Worm (Caenorhabditis elegans) whole organism, late embryonic: ENCODE measurements around the gene mcm-7.
A peak's percentile ranks its signal among the peaks of the same experiment; 100 is the strongest.

Source experiments
- C38D4.7 ChIP-seq: fragments of 200-800 bp; sonication (Bioruptor generic); optimal IDR thresholded peaks from 2 replicates; lab custom pipeline; 2018; ENCODE audit warnings: mild to moderate bottlenecking, missing genetic modification characterization, moderate library complexity, missing compliant biosample characterization
- F13H6.1 ChIP-seq: sonication (generic microtip); optimal IDR thresholded peaks from 2 replicates; lab custom pipeline; 2016; ENCODE audit warnings: missing genetic modification characterization, missing compliant biosample characterization
- K02D7.2 ChIP-seq: sonication (generic microtip); optimal IDR thresholded peaks from 2 replicates; lab custom pipeline; 2017; ENCODE audit warnings: mild to moderate bottlenecking, missing genetic modification characterization, missing compliant biosample characterization
- K09A11.1 ChIP-seq: sonication (generic microtip); optimal IDR thresholded peaks from 2 replicates; lab custom pipeline; 2017; ENCODE audit warnings: antibody characterized with exemption, mild to moderate bottlenecking, missing genetic modification characterization, missing compliant biosample characterization; ENCODE audit not compliant: insufficient read depth
- ahr-1 ChIP-seq: sonication (generic microtip); optimal IDR thresholded peaks from 2 replicates; lab custom pipeline; 2016; ENCODE audit warnings: missing genetic modification characterization, missing compliant biosample characterization
- ama-1 ChIP-seq: fragments of 150-350 bp; optimal IDR thresholded peaks from 2 replicates; lab custom pipeline; 2014
- ceh-18 ChIP-seq: sonication (generic microtip); optimal IDR thresholded peaks from 2 replicates; lab custom pipeline; 2016; ENCODE audit warnings: missing genetic modification characterization, missing compliant biosample characterization
- ceh-22 ChIP-seq: sonication (generic microtip); optimal IDR thresholded peaks from 2 replicates; lab custom pipeline; 2017; ENCODE audit warnings: missing biosample characterization, missing genetic modification characterization
- ceh-24 ChIP-seq: sonication (generic microtip); optimal IDR thresholded peaks from 2 replicates; lab custom pipeline; 2016; ENCODE audit warnings: mild to moderate bottlenecking, missing genetic modification characterization, missing compliant biosample characterization
- ceh-30 ChIP-seq: fragments of 150-350 bp; optimal IDR thresholded peaks from 2 replicates; lab custom pipeline; 2014; ENCODE audit warnings: missing biosample characterization, missing genetic modification characterization
- ceh-31 ChIP-seq: sonication (generic microtip); optimal IDR thresholded peaks from 2 replicates; lab custom pipeline; 2016; ENCODE audit warnings: missing genetic modification characterization, missing compliant biosample characterization
- ceh-34 ChIP-seq: sonication (generic microtip); optimal IDR thresholded peaks from 2 replicates; lab custom pipeline; 2016; ENCODE audit warnings: mild to moderate bottlenecking, missing genetic modification characterization, missing compliant biosample characterization
- ceh-45 ChIP-seq: fragments of 200-800 bp; sonication (Bioruptor generic); IDR thresholded peaks from 2 replicates; pipeline ENCODE4 v1.3.6; 2022; ENCODE audit warnings: missing genetic modification reagents, missing genetic modification characterization, missing compliant biosample characterization
- ceh-48 ChIP-seq: sonication (generic microtip); optimal IDR thresholded peaks from 2 replicates; lab custom pipeline; 2016; ENCODE audit warnings: missing genetic modification characterization, inconsistent platforms, missing compliant biosample characterization
- ceh-6 ChIP-seq: fragments of 200-800 bp; sonication (Bioruptor generic); optimal IDR thresholded peaks from 2 replicates; lab custom pipeline; 2018; ENCODE audit warnings: mild to moderate bottlenecking, missing genetic modification characterization, missing compliant biosample characterization
- ceh-9 ChIP-seq: sonication (generic microtip); optimal IDR thresholded peaks from 2 replicates; lab custom pipeline; 2016; ENCODE audit warnings: mild to moderate bottlenecking, missing genetic modification characterization, inconsistent platforms, missing compliant biosample characterization
- dmd-4 ChIP-seq: sonication (generic microtip); optimal IDR thresholded peaks from 2 replicates; lab custom pipeline; 2016; ENCODE audit warnings: borderline replicate concordance, missing genetic modification characterization, missing compliant biosample characterization
- dve-1 ChIP-seq: sonication (generic microtip); optimal IDR thresholded peaks from 2 replicates; lab custom pipeline; 2017; ENCODE audit warnings: antibody characterized with exemption, mild to moderate bottlenecking, missing genetic modification characterization, missing compliant biosample characterization
- elt-2 ChIP-seq: sonication (generic microtip); optimal IDR thresholded peaks from 2 replicates; lab custom pipeline; 2016; ENCODE audit warnings: missing genetic modification reagents, missing genetic modification characterization, missing compliant biosample characterization
- elt-4 ChIP-seq: sonication (generic microtip); optimal IDR thresholded peaks from 2 replicates; lab custom pipeline; 2016; ENCODE audit warnings: missing genetic modification characterization, missing compliant biosample characterization
- fax-1 ChIP-seq: sonication (generic microtip); optimal IDR thresholded peaks from 2 replicates; lab custom pipeline; 2016; ENCODE audit warnings: missing genotype, missing genetic modification characterization, missing compliant biosample characterization
- fkh-10 ChIP-seq: fragments of 150-350 bp; optimal IDR thresholded peaks from 2 replicates; lab custom pipeline; 2014; ENCODE audit warnings: missing biosample characterization, missing genetic modification reagents, missing genetic modification characterization
- fkh-6 ChIP-seq: sonication (generic microtip); optimal IDR thresholded peaks from 2 replicates; lab custom pipeline; 2016; ENCODE audit warnings: missing genetic modification characterization, missing compliant biosample characterization
- hlh-15 ChIP-seq: sonication (generic microtip); optimal IDR thresholded peaks from 2 replicates; lab custom pipeline; 2016; ENCODE audit warnings: missing genetic modification characterization, missing compliant biosample characterization
- hlh-8 ChIP-seq: sonication (generic microtip); optimal IDR thresholded peaks from 2 replicates; lab custom pipeline; 2016; ENCODE audit warnings: missing genotype, missing genetic modification characterization, missing compliant biosample characterization
- lim-6 ChIP-seq: sonication (generic microtip); optimal IDR thresholded peaks from 2 replicates; lab custom pipeline; 2016; ENCODE audit warnings: missing genetic modification characterization, missing compliant biosample characterization
- lin-11 ChIP-seq: fragments of 200-800 bp; sonication (Bioruptor generic); optimal IDR thresholded peaks from 2 replicates; lab custom pipeline; 2018; ENCODE audit warnings: mild to moderate bottlenecking, missing genetic modification characterization, missing compliant biosample characterization
- mec-3 ChIP-seq: sonication (generic microtip); optimal IDR thresholded peaks from 2 replicates; lab custom pipeline; 2016; ENCODE audit warnings: borderline replicate concordance, missing genetic modification characterization, missing compliant biosample characterization
- nfya-1 ChIP-seq: sonication (generic microtip); optimal IDR thresholded peaks from 2 replicates; lab custom pipeline; 2017; ENCODE audit warnings: missing genetic modification characterization, mild to moderate bottlenecking, missing compliant biosample characterization, antibody characterized with exemption, moderate library complexity
- nhr-11 ChIP-seq: fragments of 150-350 bp; optimal IDR thresholded peaks from 2 replicates; lab custom pipeline; 2014; ENCODE audit warnings: missing biosample characterization, missing genetic modification characterization
- nhr-232 ChIP-seq: sonication (generic microtip); optimal IDR thresholded peaks from 2 replicates; lab custom pipeline; 2016; ENCODE audit warnings: missing genetic modification characterization, missing compliant biosample characterization
- npax-4 ChIP-seq: sonication (generic microtip); optimal IDR thresholded peaks from 2 replicates; lab custom pipeline; 2016; ENCODE audit warnings: missing genetic modification characterization, missing compliant biosample characterization
- odd-2 ChIP-seq: sonication (generic microtip); optimal IDR thresholded peaks from 2 replicates; lab custom pipeline; 2017; ENCODE audit warnings: antibody characterized with exemption, mild to moderate bottlenecking, missing genetic modification characterization, missing compliant biosample characterization
- pag-3 ChIP-seq: sonication (generic microtip); optimal IDR thresholded peaks from 2 replicates; lab custom pipeline; 2016; ENCODE audit warnings: missing compliant biosample characterization, missing genetic modification characterization, borderline replicate concordance
- pat-9 ChIP-seq: fragments of 200-800 bp; sonication (Bioruptor generic); optimal IDR thresholded peaks from 2 replicates; lab custom pipeline; 2018; ENCODE audit warnings: mild to moderate bottlenecking, missing genetic modification characterization, moderate library complexity, missing compliant biosample characterization
- pax-1 ChIP-seq: fragments of 150-350 bp; optimal IDR thresholded peaks from 2 replicates; lab custom pipeline; 2014; ENCODE audit warnings: missing biosample characterization, missing genetic modification characterization
- pha-2 ChIP-seq: sonication (generic microtip); optimal IDR thresholded peaks from 2 replicates; lab custom pipeline; 2017; ENCODE audit warnings: mild to moderate bottlenecking, missing genetic modification characterization, missing compliant biosample characterization
- pqm-1 ChIP-seq: sonication (generic microtip); optimal IDR thresholded peaks from 2 replicates; lab custom pipeline; 2016; ENCODE audit warnings: missing genetic modification characterization, missing compliant biosample characterization
- sdc-2 ChIP-seq: sonication (generic microtip); optimal IDR thresholded peaks from 2 replicates; lab custom pipeline; 2016; ENCODE audit warnings: missing genotype, missing genetic modification characterization, missing compliant biosample characterization
- sox-4 ChIP-seq: sonication (generic microtip); optimal IDR thresholded peaks from 2 replicates; lab custom pipeline; 2017; ENCODE audit warnings: mild to moderate bottlenecking, missing genetic modification characterization, inconsistent platforms, missing compliant biosample characterization
- syd-9 ChIP-seq: sonication (generic microtip); optimal IDR thresholded peaks from 2 replicates; lab custom pipeline; 2016; ENCODE audit warnings: mild to moderate bottlenecking, missing genetic modification characterization, moderate library complexity, missing compliant biosample characterization
- tbx-2 ChIP-seq: sonication (generic microtip); optimal IDR thresholded peaks from 2 replicates; lab custom pipeline; 2016; ENCODE audit warnings: missing genetic modification characterization, missing compliant biosample characterization
- tbx-7 ChIP-seq: sonication (generic microtip); optimal IDR thresholded peaks from 2 replicates; lab custom pipeline; 2016; ENCODE audit warnings: missing genotype, missing genetic modification characterization, missing compliant biosample characterization
- unc-42 ChIP-seq: sonication (generic microtip); optimal IDR thresholded peaks from 2 replicates; lab custom pipeline; 2016; ENCODE audit warnings: missing genotype, missing genetic modification characterization, missing compliant biosample characterization
- unc-55 ChIP-seq: sonication (generic microtip); optimal IDR thresholded peaks from 2 replicates; lab custom pipeline; 2017; ENCODE audit warnings: missing biosample characterization, missing genetic modification reagents, missing genetic modification characterization
- ztf-16 ChIP-seq: sonication (generic microtip); optimal IDR thresholded peaks from 2 replicates; lab custom pipeline; 2017; ENCODE audit warnings: missing genetic modification characterization, missing compliant biosample characterization

mcm-7 gene

ce11 chrV:4346799-4347198 lies at the start of gene mcm-7:
Gene mcm-7, plus strand, starts transcription at chrV:4347166.
- TF ChIP-seq npax-4 (no peak), sox-4 (tag; lab: Kevin White, UChicago) (no peak), tbx-2 (tag; lab: Kevin White, UChicago) (peak; percentile 29), lin-11 (no peak), ceh-34 (no peak), unc-55 (no peak), nfya-1 (tag; lab: Kevin White, UChicago) (peak; percentile 55), dmd-4 (no peak), ceh-31 (tag; lab: Kevin White, UChicago) (peak; percentile 40), pax-1 (tag; lab: Kevin White, UChicago) (peak; percentile 26), ceh-18 (no peak), elt-2 (tag; lab: Kevin White, UChicago) (peak; percentile 9), K09A11.1 (tag; lab: Kevin White, UChicago) (no peak), fkh-10 (no peak), ceh-9 (no peak), pag-3 (tag; lab: Kevin White, UChicago) (no peak), ztf-16 (tag; lab: Kevin White, UChicago) (no peak), lim-6 (tag; lab: Kevin White, UChicago) (no peak), pqm-1 (tag; lab: Kevin White, UChicago) (no peak), ceh-22 (no peak)

ce11 chrV:4298579-4298978 lies 48.4 kb upstream of the mcm-7 start, which contains the start of gene ZC132.11:
Gene ZC132.11, minus strand, starts transcription at chrV:4298679.
- TF ChIP-seq tbx-7 (no peak), ama-1 (no peak)

- TF ChIP-seq nhr-232 (tag; lab: Kevin White, UChicago) (no peak), hlh-8 (tag; lab: Kevin White, UChicago) (no peak), npax-4 (no peak), ceh-30 (tag; lab: Kevin White, UChicago) (no peak), elt-2 (tag; lab: Kevin White, UChicago) (no peak), ceh-48 (tag; lab: Kevin White, UChicago) (no peak), ztf-16 (tag; lab: Kevin White, UChicago) (no peak), ceh-6 (no peak), sdc-2 (tag; lab: Kevin White, UChicago) (no peak), lin-11 (no peak), ahr-1 (tag; lab: Kevin White, UChicago) (no peak)
Observed at ce11 chrV:4299741-4300140, 47.2 kb upstream of the mcm-7 start, which contains the start of gene ZC132.3. Gene ZC132.3, minus strand, starts transcription at chrV:4299841.

- TF ChIP-seq C38D4.7 (no peak), ceh-34 (no peak), F13H6.1 (tag; lab: Kevin White, UChicago) (no peak), fax-1 (no peak), unc-42 (tag; lab: Kevin White, UChicago) (no peak), lim-6 (tag; lab: Kevin White, UChicago) (no peak), syd-9 (tag; lab: Kevin White, UChicago) (no peak), ceh-18 (no peak), ceh-48 (tag; lab: Kevin White, UChicago) (no peak), ceh-6 (no peak), ceh-24 (no peak), ceh-31 (tag; lab: Kevin White, UChicago) (no peak)
- TF ChIP-seq, all 69 proteins: peak for 0
Observed at ce11 chrV:4302842-4303241, 44.1 kb upstream of the mcm-7 start.

- TF ChIP-seq ceh-45 (GFP tag; lab: Robert Waterston, UW), result no peak
- TF ChIP-seq mec-3, result no peak
- TF ChIP-seq hlh-15, result no peak
- no peak for TF ChIP-seq C38D4.7
- no peak for TF ChIP-seq nhr-11
- no peak for TF ChIP-seq dve-1 (tag; lab: Kevin White, UChicago)
- TF ChIP-seq lim-6 (tag; lab: Kevin White, UChicago), result no peak
- no peak for TF ChIP-seq fkh-10
- no peak for TF ChIP-seq pha-2 (tag; lab: Kevin White, UChicago)
- TF ChIP-seq lin-11, result no peak
- no peak for TF ChIP-seq ceh-30 (tag; lab: Kevin White, UChicago)
- TF ChIP-seq K02D7.2 (tag; lab: Kevin White, UChicago), result no peak
- TF ChIP-seq pat-9 (tag; lab: Kevin White, UChicago), result no peak
- TF ChIP-seq fkh-6 (tag; lab: Kevin White, UChicago), result no peak
- no peak for TF ChIP-seq ceh-6
- no peak for TF ChIP-seq sox-4 (tag; lab: Kevin White, UChicago)
- TF ChIP-seq odd-2, result no peak
- no peak for TF ChIP-seq elt-4
Observed at ce11 chrV:4303793-4304192, 43.2 kb upstream of the mcm-7 start.
